Worm (Caenorhabditis elegans): ENCODE data around the gene pqn-31.

ce11 chrV:9148151-9148550 is 38.8 kb downstream of the pqn-31 start:
- TF ChIP-seq F13C5.2 (tag; optimal IDR thresholded peaks at IDR 0.05): no peak
- TF ChIP-seq flt-1 (GFP tag; IDR thresholded peaks at IDR 0.05): no peak
- TF ChIP-seq aly-1 (tag; optimal IDR thresholded peaks at IDR 0.05): no peak
- TF ChIP-seq ama-1 (optimal IDR thresholded peaks at IDR 0.05): no peak
- no peak for TF ChIP-seq pes-1 (GFP tag; IDR thresholded peaks at IDR 0.05)
- no peak for TF ChIP-seq tbx-37 (GFP tag; conservative IDR thresholded peaks at IDR 0.05)
- no peak for TF ChIP-seq ceh-36 (tag; optimal IDR thresholded peaks at IDR 0.05)
- TF ChIP-seq hmg-4 (GFP tag; optimal IDR thresholded peaks at IDR 0.05): no peak
- TF ChIP-seq ets-7 (tag; optimal IDR thresholded peaks at IDR 0.05): no peak
- TF ChIP-seq tra-4 (tag; optimal IDR thresholded peaks at IDR 0.05): no peak
- TF ChIP-seq ceh-13 (GFP tag; optimal IDR thresholded peaks at IDR 0.05): no peak
- TF ChIP-seq sea-1 (GFP tag; conservative IDR thresholded peaks at IDR 0.05): no peak
- TF ChIP-seq hnd-1 (tag; optimal IDR thresholded peaks at IDR 0.05): no peak

All from whole organism, early embryonic.